Worm (Caenorhabditis elegans) whole organism, L4 larva: ENCODE data around the gene Y76B12C.6.

Experiments used
- ZK546.5 ChIP-seq, 2 experiments: sonication (generic microtip); optimal IDR thresholded peaks; 2 replicates each; lab custom pipeline; 2017; ENCODE audit warnings: missing biosample characterization in 2 of 2, missing genetic modification characterization in 2 of 2
- aha-1 ChIP-seq: fragments of 150-350 bp; peaks from one replicate; lab custom pipeline; 2014; ENCODE audit warnings: missing biosample characterization, missing genetic modification characterization
- ama-1 ChIP-seq: fragments of 150-350 bp; optimal IDR thresholded peaks from 2 replicates; lab custom pipeline; 2014; ENCODE audit warnings: inconsistent platforms, mixed read lengths
- ceh-20 ChIP-seq: fragments of 200-800 bp; sonication (Bioruptor generic); IDR thresholded peaks from 2 replicates; pipeline ENCODE4 v1.3.6; 2022; ENCODE audit warnings: missing genetic modification reagents, missing genetic modification characterization, missing compliant biosample characterization
- hlh-30 ChIP-seq: sonication (generic microtip); optimal IDR thresholded peaks from 2 replicates; lab custom pipeline; 2017; ENCODE audit warnings: antibody characterized with exemption, mild to moderate bottlenecking, missing genetic modification characterization, missing compliant biosample characterization; ENCODE audit not compliant: insufficient read depth
- lim-7 ChIP-seq: fragments of 200-800 bp; sonication (Bioruptor generic); IDR thresholded peaks from 2 replicates; pipeline ENCODE4 v1.3.6; 2022; ENCODE audit warnings: missing genetic modification characterization, missing compliant biosample characterization
- nhr-102 ChIP-seq: sonication (generic microtip); optimal IDR thresholded peaks from 2 replicates; lab custom pipeline; 2016; ENCODE audit warnings: mild to moderate bottlenecking, missing genetic modification characterization, moderate library complexity, missing compliant biosample characterization
- nhr-77 ChIP-seq: fragments of 150-350 bp; optimal IDR thresholded peaks from 2 replicates; lab custom pipeline; 2014; ENCODE audit warnings: missing biosample characterization, missing genetic modification characterization
- set-16 ChIP-seq: fragments of 200-800 bp; sonication (Bioruptor generic); IDR thresholded peaks from 2 replicates; pipeline ENCODE4 v1.3.6; 2022; ENCODE audit warnings: missing genetic modification reagents, missing genetic modification characterization, missing compliant biosample characterization
- snpc-1.2 ChIP-seq: fragments of 200-800 bp; sonication (Bioruptor generic); IDR thresholded peaks from 2 replicates; pipeline ENCODE4 v1.3.6; 2022; ENCODE audit warnings: missing genetic modification reagents, missing genetic modification characterization, missing compliant biosample characterization
- spr-1 ChIP-seq: sonication (generic microtip); optimal IDR thresholded peaks from 2 replicates; lab custom pipeline; 2016; ENCODE audit warnings: mild to moderate bottlenecking, missing genetic modification characterization, missing compliant biosample characterization
- unc-62 ChIP-seq, 3 experiments: fragments of 150-350 bp in 1 of 3; sonication (generic microtip); optimal IDR thresholded peaks in 2 of 3; peaks in 1 of 3; 1 replicate in 1 of 3; 2 replicates in 2 of 3; lab custom pipeline; 2014 to 2017; ENCODE audit warnings: missing biosample characterization in 3 of 3, missing genetic modification characterization in 3 of 3, missing genetic modification reagents in 3 of 3, missing genotype in 1 of 3
- vab-7 ChIP-seq: fragments of 200-800 bp; sonication (Bioruptor generic); IDR thresholded peaks from 2 replicates; pipeline ENCODE4 v1.3.6; 2022; ENCODE audit warnings: missing genetic modification reagents, missing genetic modification characterization, missing compliant biosample characterization

Gene Y76B12C.6

DNA sequence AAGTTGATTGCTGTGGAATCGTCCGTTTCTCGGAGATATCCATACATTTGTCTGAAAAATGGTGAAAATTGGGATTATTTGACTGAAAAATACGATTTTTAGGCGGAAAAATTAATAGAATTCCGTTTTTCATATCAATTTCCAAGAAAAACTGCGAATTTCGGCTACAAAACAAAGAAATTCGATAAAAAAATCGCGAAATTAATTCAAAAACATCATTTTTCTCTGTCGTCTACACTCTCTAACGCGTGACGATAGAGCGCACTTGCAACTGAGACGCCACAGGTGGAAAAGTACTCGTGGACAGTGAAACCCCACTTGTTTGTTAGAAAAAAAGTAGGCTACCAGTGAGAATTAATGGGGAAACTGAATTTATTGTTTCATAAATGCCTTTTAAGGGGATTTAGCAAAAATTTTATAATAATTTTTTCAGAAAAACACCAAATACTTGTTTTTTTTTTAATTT, 51.8 kb downstream of the Y76B12C.6 start, which contains the start of gene cpsf-1 (continued):
- TF ChIP-seq hlh-30 (tag; lab: Kevin White, UChicago): peak; percentile 68
- TF ChIP-seq snpc-1.2: no peak
- no peak for TF ChIP-seq spr-1 (tag; lab: Kevin White, UChicago)
- 0 out of 2 replicates have a peak, but pooled peaks have one; percentile 11 for TF ChIP-seq ceh-20 (GFP tag; lab: Robert Waterston, UW)
- no peak for TF ChIP-seq set-16 (GFP tag; lab: Robert Waterston, UW)
- peak; percentile 91 for TF ChIP-seq nhr-77 (tag; lab: Kevin White, UChicago)
- TF ChIP-seq vab-7 (GFP tag; lab: Robert Waterston, UW): peak; percentile 37; the same call in 1 of the 2 replicates

DNA sequence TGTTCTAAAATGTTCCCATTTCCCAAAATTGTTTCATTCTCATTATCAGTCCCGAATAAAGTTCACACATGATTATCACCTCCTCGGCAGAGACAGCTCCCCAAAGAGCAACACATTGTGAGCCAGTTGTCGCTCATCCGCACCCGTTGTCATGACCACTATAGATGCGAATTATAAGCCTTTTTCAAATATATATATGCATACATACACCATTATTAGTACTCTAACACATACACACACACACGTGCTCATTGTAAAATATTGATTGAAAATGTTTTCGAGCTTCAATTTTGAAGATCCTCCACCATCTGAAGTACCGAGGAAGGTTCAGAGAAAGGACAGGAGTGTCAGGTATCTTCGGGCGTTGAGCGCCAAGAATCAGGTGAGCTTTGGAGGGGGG, 55.8 kb downstream of the Y76B12C.6 start, which contains the start of the genes Y76B12C.9 and cng-2:
Y76B12C.9 (minus strand) TSS at position 101 of the 400 bp plus-strand sequence.
cng-2 (plus strand) TSS at position 218 of the 400 bp plus-strand sequence.
- TF ChIP-seq ama-1 (no peak), aha-1 (tag; lab: Kevin White, UChicago) (peak; percentile 49)

DNA sequence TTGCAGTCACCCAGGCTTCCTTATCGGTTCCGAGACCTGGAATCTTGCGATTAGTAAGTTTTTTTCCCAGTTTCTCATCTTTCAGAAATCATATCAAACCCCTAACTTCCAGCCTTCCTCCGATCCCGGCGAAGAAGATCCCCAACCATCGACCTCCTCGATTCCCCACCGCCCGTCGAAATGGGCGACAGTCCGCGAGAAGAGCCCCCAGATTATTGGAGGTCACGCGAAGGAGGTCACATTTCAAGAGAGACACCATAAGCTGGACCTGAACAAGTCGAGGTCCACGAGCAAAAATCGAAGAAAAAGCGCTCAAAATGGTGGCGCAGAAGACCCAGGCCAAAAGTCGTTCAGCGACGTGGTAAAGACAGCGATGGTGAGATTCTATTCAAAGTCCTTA, 56.3 kb downstream of the Y76B12C.6 start:
- TF ChIP-seq set-16 (GFP tag; lab: Robert Waterston, UW): peak; percentile 55; the same call in 1 of the 2 replicates
- TF ChIP-seq unc-62 (GFP tag; optimal IDR thresholded peaks at IDR 0.05 in 1 of 2; lab: Kevin White, UChicago): peak in 1 of 2 experiments; percentile 19
- TF ChIP-seq unc-62 (tag; optimal IDR thresholded peaks at IDR 0.05; lab: Kevin White, UChicago): no peak
- TF ChIP-seq nhr-102 (tag; lab: Kevin White, UChicago): no peak
- TF ChIP-seq ZK546.5 (tag; optimal IDR thresholded peaks at IDR 0.05; lab: Kevin White, UChicago): no peak
- TF ChIP-seq lim-7 (GFP tag; lab: Robert Waterston, UW): no peak
